Worm (Caenorhabditis elegans) whole organism, L1 larva: ENCODE results near the gene col-110.

Experiments
- C04F5.9 ChIP-seq: sonication (generic microtip); optimal IDR thresholded peaks from 2 replicates; lab custom pipeline; 2016; ENCODE audit warnings: missing genetic modification characterization, missing compliant biosample characterization
- C16A3.4 ChIP-seq: fragments of 150-350 bp; optimal IDR thresholded peaks from 2 replicates; lab custom pipeline; 2014; ENCODE audit warnings: missing biosample characterization, missing genetic modification characterization
- C34B4.2 ChIP-seq: sonication (generic microtip); optimal IDR thresholded peaks from 2 replicates; lab custom pipeline; 2017; ENCODE audit warnings: mild to moderate bottlenecking, missing genetic modification characterization, missing compliant biosample characterization
- Y116A8C.19 ChIP-seq: sonication (generic microtip); optimal IDR thresholded peaks from 2 replicates; lab custom pipeline; 2016; ENCODE audit warnings: missing compliant biosample characterization, missing genetic modification characterization, borderline replicate concordance
- aha-1 ChIP-seq: fragments of 150-350 bp; optimal IDR thresholded peaks from 2 replicates; lab custom pipeline; 2014; ENCODE audit warnings: missing biosample characterization, missing genetic modification characterization
- aly-2 ChIP-seq: fragments of 150-350 bp; optimal IDR thresholded peaks from 2 replicates; lab custom pipeline; 2014; ENCODE audit warnings: missing biosample characterization, missing genetic modification characterization
- ama-1 ChIP-seq: fragments of 150-350 bp; optimal IDR thresholded peaks from 2 replicates; lab custom pipeline; 2014
- blmp-1 ChIP-seq: fragments of 150-350 bp; optimal IDR thresholded peaks from 2 replicates; lab custom pipeline; 2014; ENCODE audit warnings: missing biosample characterization, missing genetic modification characterization
- ceh-8 ChIP-seq: fragments of 200-800 bp; sonication (Bioruptor generic); optimal IDR thresholded peaks from 2 replicates; lab custom pipeline; 2018; ENCODE audit warnings: mild to moderate bottlenecking, missing genetic modification characterization, moderate library complexity, missing compliant biosample characterization
- ceh-90 ChIP-seq: sonication (generic microtip); optimal IDR thresholded peaks from 2 replicates; lab custom pipeline; 2016; ENCODE audit warnings: missing genetic modification characterization, missing compliant biosample characterization
- ces-1 ChIP-seq: fragments of 150-350 bp; optimal IDR thresholded peaks from 2 replicates; lab custom pipeline; 2014; ENCODE audit warnings: missing biosample characterization, missing genetic modification reagents, missing genetic modification characterization
- dsc-1 ChIP-seq: sonication (generic microtip); optimal IDR thresholded peaks from 2 replicates; lab custom pipeline; 2016; ENCODE audit warnings: mild to moderate bottlenecking, missing genetic modification characterization, missing compliant biosample characterization
- efl-1 ChIP-seq, 4 experiments: fragments of 150-350 bp; optimal IDR thresholded peaks in 3 of 4; peaks in 1 of 4; 1 replicate in 1 of 4; 2 replicates in 3 of 4; lab custom pipeline; 2014; ENCODE audit warnings: missing biosample characterization in 2 of 4, missing genetic modification characterization in 2 of 4, missing genetic modification reagents in 2 of 4
- egl-27 ChIP-seq, 2 experiments: fragments of 150-350 bp in 1 of 2; sonication (generic microtip); optimal IDR thresholded peaks; 3 replicates each; lab custom pipeline; 2017 to 2018; ENCODE audit warnings: missing biosample characterization in 2 of 2, missing genetic modification characterization in 2 of 2, missing genetic modification reagents in 2 of 2
- ets-5 ChIP-seq: fragments of 200-800 bp; sonication (Bioruptor generic); IDR thresholded peaks from 2 replicates; pipeline ENCODE4 v1.3.6; 2022; ENCODE audit warnings: missing genetic modification characterization, missing compliant biosample characterization
- fkh-10 ChIP-seq: sonication (generic microtip); optimal IDR thresholded peaks from 2 replicates; lab custom pipeline; 2017; ENCODE audit warnings: missing biosample characterization, missing genetic modification reagents, missing genetic modification characterization
- jun-1 ChIP-seq: fragments of 150-350 bp; optimal IDR thresholded peaks from 2 replicates; lab custom pipeline; 2014; ENCODE audit warnings: missing biosample characterization, missing genetic modification reagents, missing genetic modification characterization
- lin-13 ChIP-seq: fragments of 150-350 bp; optimal IDR thresholded peaks from 2 replicates; lab custom pipeline; 2014; ENCODE audit warnings: missing biosample characterization, missing genetic modification reagents, missing genetic modification characterization
- lin-14 ChIP-seq: fragments of 200-800 bp; sonication (Bioruptor generic); optimal IDR thresholded peaks from 2 replicates; lab custom pipeline; 2018; ENCODE audit warnings: mild to moderate bottlenecking, missing genetic modification characterization, moderate library complexity, missing compliant biosample characterization
- lir-3 ChIP-seq: sonication (generic microtip); optimal IDR thresholded peaks from 2 replicates; lab custom pipeline; 2016; ENCODE audit warnings: mild to moderate bottlenecking, missing genetic modification characterization, moderate library complexity, missing compliant biosample characterization; ENCODE audit not compliant: poor library complexity
- nhr-12 ChIP-seq: sonication (generic microtip); optimal IDR thresholded peaks from 2 replicates; lab custom pipeline; 2017; ENCODE audit warnings: missing biosample characterization, missing genetic modification characterization
- nhr-20 ChIP-seq: sonication (generic microtip); optimal IDR thresholded peaks from 2 replicates; lab custom pipeline; 2016; ENCODE audit warnings: mild to moderate bottlenecking, missing genetic modification characterization, missing compliant biosample characterization
- nhr-71 ChIP-seq: sonication (generic microtip); optimal IDR thresholded peaks from 2 replicates; lab custom pipeline; 2016; ENCODE audit warnings: mild to moderate bottlenecking, missing genetic modification characterization, moderate library complexity, missing compliant biosample characterization
- nhr-85 ChIP-seq: sonication (generic microtip); peaks from one replicate; lab custom pipeline; 2016; ENCODE audit warnings: missing genetic modification characterization, inconsistent platforms, missing compliant biosample characterization
- pag-3 ChIP-seq: sonication (generic microtip); optimal IDR thresholded peaks from 2 replicates; lab custom pipeline; 2017; ENCODE audit warnings: missing genetic modification characterization, mild to moderate bottlenecking, missing compliant biosample characterization, antibody characterized with exemption, borderline replicate concordance; ENCODE audit not compliant: insufficient read depth
- pax-3 ChIP-seq: fragments of 200-800 bp; sonication (Bioruptor generic); optimal IDR thresholded peaks from 2 replicates; lab custom pipeline; 2018; ENCODE audit warnings: mild to moderate bottlenecking, missing genetic modification characterization, moderate library complexity, missing compliant biosample characterization
- sptf-1 ChIP-seq: fragments of 150-350 bp; optimal IDR thresholded peaks from 2 replicates; lab custom pipeline; 2014; ENCODE audit warnings: missing biosample characterization, missing genetic modification characterization
- sup-37 ChIP-seq: fragments of 200-800 bp; sonication (Bioruptor generic); optimal IDR thresholded peaks from 2 replicates; lab custom pipeline; 2018; ENCODE audit warnings: mild to moderate bottlenecking, missing genetic modification characterization, missing compliant biosample characterization
- swsn-7 ChIP-seq: sonication (generic microtip); optimal IDR thresholded peaks from 2 replicates; lab custom pipeline; 2016; ENCODE audit warnings: missing genetic modification characterization, missing compliant biosample characterization
- tlp-1 ChIP-seq: fragments of 150-350 bp; optimal IDR thresholded peaks from 2 replicates; lab custom pipeline; 2014; ENCODE audit warnings: missing biosample characterization, missing genetic modification characterization
- unc-98 ChIP-seq: fragments of 200-800 bp; sonication (Bioruptor generic); IDR thresholded peaks from 2 replicates; pipeline ENCODE4 v1.3.6; 2022; ENCODE audit warnings: missing genetic modification characterization, missing compliant biosample characterization
- zag-1 ChIP-seq: fragments of 150-350 bp; optimal IDR thresholded peaks from 2 replicates; lab custom pipeline; 2014; ENCODE audit warnings: missing biosample characterization, missing genetic modification characterization

Gene col-110

DNA sequence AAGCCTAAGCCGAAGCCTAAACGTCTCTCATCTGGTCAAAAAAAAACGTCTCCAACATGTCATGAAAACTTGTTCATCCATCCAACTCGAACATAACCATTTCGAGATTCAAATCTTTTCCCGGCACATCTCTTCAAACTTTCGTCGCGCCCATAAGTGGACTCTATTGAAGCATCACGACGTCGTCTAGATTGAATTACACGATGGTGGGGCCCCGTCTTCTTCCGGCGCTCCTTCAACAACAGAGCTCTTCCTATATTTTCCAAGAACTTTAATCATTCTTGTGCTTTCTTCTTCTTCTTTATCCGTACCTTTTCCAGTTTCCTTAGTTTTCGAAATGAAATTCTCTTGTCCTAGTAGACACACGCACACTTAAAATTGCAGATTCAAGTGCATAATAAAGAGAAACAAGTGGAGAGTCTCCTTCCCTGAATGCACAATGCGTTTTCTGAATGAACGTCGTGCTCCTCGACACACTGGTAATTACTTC lies 41.0 kb downstream of the col-110 start, which contains the start of gene F28E10.1:
Gene F28E10.1 (plus strand): TSS at position 440 of the 490 bp plus-strand sequence.
- TF ChIP-seq lin-14 (GFP tag; lab: Kevin White, UChicago) = peak; percentile 54
- no peak for TF ChIP-seq ama-1
- peak; percentile 77 for TF ChIP-seq fkh-10 (GFP tag; lab: Kevin White, UChicago)

DNA sequence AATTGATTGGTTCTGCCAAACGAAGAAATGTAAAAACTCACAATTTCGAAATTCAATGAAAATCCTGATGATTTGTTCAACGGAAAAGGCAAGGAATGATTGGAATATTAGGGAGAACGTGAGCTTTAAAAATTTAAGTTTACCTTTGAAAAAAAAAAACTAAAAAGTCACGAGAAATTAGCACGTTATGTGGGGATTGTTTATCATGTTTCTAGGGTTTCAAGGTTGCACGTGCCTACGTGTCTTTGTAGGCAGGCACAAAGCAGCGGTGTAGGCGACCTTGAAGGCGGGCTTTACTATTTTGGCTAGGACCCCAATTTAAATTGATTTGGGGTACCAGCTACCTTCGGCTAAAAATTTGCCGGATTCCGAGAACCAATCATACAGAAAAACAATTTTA lies 42.1 kb downstream of the col-110 start, which contains the start of gene F28E10.4:
Gene F28E10.4 (minus strand): TSS at position 101 of the 400 bp plus-strand sequence.
- TF ChIP-seq nhr-71 (tag; lab: Kevin White, UChicago) (no peak), egl-27 (tag; optimal IDR thresholded peaks at IDR 0.05; lab: Kevin White, UChicago) (no peak), tlp-1 (tag; lab: Kevin White, UChicago) (no peak), lir-3 (no peak), zag-1 (tag; lab: Kevin White, UChicago) (no peak), sup-37 (no peak), dsc-1 (tag; lab: Kevin White, UChicago) (no peak), fkh-10 (GFP tag; lab: Kevin White, UChicago) (no peak), lin-13 (no peak), C34B4.2 (tag; lab: Kevin White, UChicago) (no peak), ces-1 (GFP tag; lab: Kevin White, UChicago) (no peak), pax-3 (tag; lab: Kevin White, UChicago) (no peak), sptf-1 (tag; lab: Kevin White, UChicago) (no peak), ets-5 (GFP tag; lab: Robert Waterston, UW) (no peak), pag-3 (tag; lab: Kevin White, UChicago) (no peak)
- TF ChIP-seq, all 84 proteins: peak for 0

DNA sequence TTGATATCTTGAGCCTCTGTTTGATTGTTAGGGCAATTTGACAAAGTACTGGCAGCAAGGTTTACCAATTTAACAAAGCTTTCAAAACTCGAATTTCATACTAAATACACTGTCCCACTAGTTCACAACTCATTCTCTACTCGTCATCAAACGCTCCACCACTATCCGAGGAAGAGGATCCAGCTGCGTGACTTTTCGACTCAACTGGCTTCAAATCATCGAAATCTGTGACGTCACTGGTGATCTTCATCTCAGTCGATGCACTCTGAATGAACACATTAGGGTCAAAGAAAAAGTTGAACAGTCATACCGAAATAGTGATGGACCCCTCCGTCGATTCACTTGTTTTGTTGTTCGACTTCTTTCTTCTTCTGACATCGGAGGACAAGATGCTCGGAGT lies 43.6 kb downstream of the col-110 start:
- TF ChIP-seq swsn-7 (tag; lab: Kevin White, UChicago) = no peak
- TF ChIP-seq lin-14 (GFP tag; lab: Kevin White, UChicago) = no peak
- TF ChIP-seq C16A3.4 (tag; lab: Kevin White, UChicago) = no peak
- no peak for TF ChIP-seq lir-3
- no peak for TF ChIP-seq ceh-90
- no peak for TF ChIP-seq aha-1 (tag; lab: Kevin White, UChicago)
- no peak for TF ChIP-seq jun-1
- no peak for TF ChIP-seq unc-98 (GFP tag; lab: Robert Waterston, UW)
- TF ChIP-seq blmp-1 (tag; lab: Kevin White, UChicago) = no peak
- no peak for TF ChIP-seq nhr-12 (tag; lab: Kevin White, UChicago)
- no peak for TF ChIP-seq zag-1 (tag; lab: Kevin White, UChicago)
- no peak for TF ChIP-seq Y116A8C.19
- no peak for TF ChIP-seq ces-1 (GFP tag; lab: Kevin White, UChicago)
- TF ChIP-seq aly-2 (tag; lab: Kevin White, UChicago) = no peak
- no peak for TF ChIP-seq ceh-8 (GFP tag; lab: Kevin White, UChicago)

DNA sequence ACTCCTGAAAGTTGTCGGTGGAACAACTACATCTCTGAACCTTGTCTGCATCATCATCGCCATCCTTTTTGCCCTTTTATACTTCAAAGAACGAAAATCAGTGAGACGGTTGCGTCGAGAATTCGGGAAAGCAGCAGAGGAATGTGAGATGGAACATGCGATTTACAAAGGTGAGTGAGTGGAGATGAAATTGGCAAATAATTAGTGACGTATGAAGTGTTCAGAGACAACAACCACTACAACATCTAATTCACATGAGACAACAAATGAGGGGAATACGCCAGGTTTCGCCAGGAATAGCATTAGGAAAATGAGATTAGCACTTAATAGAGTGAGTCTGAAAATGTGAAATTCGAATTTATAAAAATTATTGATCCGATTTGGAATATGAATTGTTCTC lies 44.9 kb downstream of the col-110 start:
- no peak for TF ChIP-seq tlp-1 (tag; lab: Kevin White, UChicago)
- peak; percentile 44 for TF ChIP-seq nhr-85 (tag; lab: Kevin White, UChicago)

DNA sequence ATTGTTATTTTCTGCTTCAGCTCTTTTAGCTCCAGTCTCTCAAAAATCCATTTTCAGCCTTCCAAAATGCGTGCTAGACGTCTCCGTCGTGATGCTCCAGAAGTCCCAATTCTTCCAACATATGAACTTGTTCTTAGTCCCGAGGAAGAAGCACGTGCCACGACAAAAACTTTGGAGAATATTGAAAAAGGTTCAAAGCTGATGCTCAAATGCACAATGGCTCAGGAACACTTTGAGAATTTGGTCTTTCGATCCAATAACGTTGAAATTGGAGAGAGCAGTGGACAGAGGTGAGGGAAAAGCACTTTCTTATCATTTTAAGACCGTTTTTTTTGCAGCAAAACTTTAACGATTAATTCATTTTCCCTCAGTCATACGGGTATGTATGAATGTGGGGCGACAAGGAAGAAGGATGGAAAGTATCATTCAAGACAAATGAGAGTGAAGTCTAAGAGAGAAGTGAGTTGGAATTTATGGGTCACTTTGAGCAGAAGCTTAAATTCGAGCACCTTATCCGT lies 46.8 kb downstream of the col-110 start, which contains the start of gene igeg-1:
Gene igeg-1 (plus strand): TSS at position 51 of the 518 bp plus-strand sequence.
- TF ChIP-seq C04F5.9 (tag; lab: Kevin White, UChicago) = no peak
- TF ChIP-seq nhr-20 (tag; lab: Kevin White, UChicago) = no peak
- TF ChIP-seq efl-1 (optimal IDR thresholded peaks at IDR 0.05; lab: Kevin White, UChicago) = no peak
- TF ChIP-seq efl-1 (GFP tag; optimal IDR thresholded peaks at IDR 0.05 in 1 of 2; lab: Kevin White, UChicago) = peak in 1 of 2 experiments; percentile 28
- TF ChIP-seq, all 84 proteins: peak for 1
